Worm (Caenorhabditis elegans) whole organism, L2 larva: Measurements from ENCODE around the gene gpx-7.
A peak's percentile ranks its signal among the peaks of the same experiment; 100 is the strongest.

Experiments
- C34F6.9 ChIP-seq: fragments of 150-350 bp; optimal IDR thresholded peaks from 2 replicates; lab custom pipeline; 2014; ENCODE audit warnings: missing biosample characterization, missing genetic modification characterization
- F13H6.1 ChIP-seq: sonication (generic microtip); optimal IDR thresholded peaks from 2 replicates; lab custom pipeline; 2016; ENCODE audit warnings: missing genetic modification characterization, missing compliant biosample characterization
- R02D3.7 ChIP-seq: fragments of 150-350 bp; optimal IDR thresholded peaks from 2 replicates; lab custom pipeline; 2014; ENCODE audit warnings: missing biosample characterization, missing genetic modification characterization
- Y55F3AM.14 ChIP-seq: fragments of 200-800 bp; sonication (Bioruptor generic); optimal IDR thresholded peaks from 2 replicates; lab custom pipeline; 2018; ENCODE audit warnings: mild to moderate bottlenecking, missing genetic modification characterization, missing compliant biosample characterization
- ZK546.5 ChIP-seq: sonication (generic microtip); optimal IDR thresholded peaks from 2 replicates; lab custom pipeline; 2017; ENCODE audit warnings: missing biosample characterization, missing genetic modification characterization
- alr-1 ChIP-seq: fragments of 150-350 bp; optimal IDR thresholded peaks from 2 replicates; lab custom pipeline; 2014; ENCODE audit warnings: missing biosample characterization, missing genetic modification characterization
- aly-2 ChIP-seq: fragments of 150-350 bp; optimal IDR thresholded peaks from 2 replicates; lab custom pipeline; 2014; ENCODE audit warnings: missing biosample characterization, missing genetic modification characterization
- ama-1 ChIP-seq: fragments of 150-350 bp; optimal IDR thresholded peaks from 2 replicates; lab custom pipeline; 2018; ENCODE audit warnings: inconsistent platforms
- blmp-1 ChIP-seq: sonication (generic microtip); optimal IDR thresholded peaks from 2 replicates; lab custom pipeline; 2017; ENCODE audit warnings: missing genetic modification characterization, mild to moderate bottlenecking, missing compliant biosample characterization, antibody characterized with exemption, moderate library complexity; ENCODE audit not compliant: insufficient read depth
- ceh-16 ChIP-seq: fragments of 150-350 bp; optimal IDR thresholded peaks from 2 replicates; lab custom pipeline; 2014; ENCODE audit warnings: missing biosample characterization, missing genetic modification characterization
- ceh-82 ChIP-seq: fragments of 150-350 bp; optimal IDR thresholded peaks from 2 replicates; lab custom pipeline; 2014; ENCODE audit warnings: missing biosample characterization, missing genetic modification characterization
- crh-2 ChIP-seq: sonication (generic microtip); optimal IDR thresholded peaks from 2 replicates; lab custom pipeline; 2017; ENCODE audit warnings: missing biosample characterization, missing genetic modification characterization
- dmd-4 ChIP-seq: sonication (generic microtip); optimal IDR thresholded peaks from 2 replicates; lab custom pipeline; 2017; ENCODE audit warnings: missing biosample characterization, missing genetic modification characterization
- egl-27 ChIP-seq: sonication (generic microtip); optimal IDR thresholded peaks from 3 replicates; lab custom pipeline; 2017; ENCODE audit warnings: missing biosample characterization, missing genetic modification reagents, missing genetic modification characterization
- elt-1 ChIP-seq: fragments of 150-350 bp; optimal IDR thresholded peaks from 2 replicates; lab custom pipeline; 2014; ENCODE audit warnings: missing biosample characterization, missing genetic modification characterization
- elt-3 ChIP-seq: sonication (generic microtip); optimal IDR thresholded peaks from 2 replicates; lab custom pipeline; 2017; ENCODE audit warnings: missing biosample characterization, missing genetic modification characterization
- fos-1 ChIP-seq: fragments of 150-350 bp; optimal IDR thresholded peaks from 2 replicates; lab custom pipeline; 2014; ENCODE audit warnings: missing biosample characterization, missing genetic modification characterization
- gmeb-1 ChIP-seq: fragments of 150-350 bp; optimal IDR thresholded peaks from 2 replicates; lab custom pipeline; 2014; ENCODE audit warnings: missing biosample characterization, missing genetic modification characterization
- lin-11 ChIP-seq: fragments of 150-350 bp; sonication (generic microtip); optimal IDR thresholded peaks from 2 replicates; lab custom pipeline; 2014; ENCODE audit warnings: missing biosample characterization, missing genetic modification characterization, inconsistent platforms, mixed read lengths
- lin-13 ChIP-seq: fragments of 150-350 bp; optimal IDR thresholded peaks from 2 replicates; lab custom pipeline; 2014; ENCODE audit warnings: missing biosample characterization, missing genetic modification reagents, missing genetic modification characterization
- lin-39 ChIP-seq: fragments of 150-350 bp; optimal IDR thresholded peaks from 2 replicates; lab custom pipeline; 2014; ENCODE audit warnings: missing biosample characterization, missing genetic modification reagents, missing genetic modification characterization
- lsy-2 ChIP-seq, 2 experiments: fragments of 150-350 bp in 1 of 2; sonication (generic microtip) in 1 of 2; optimal IDR thresholded peaks; 2 replicates each; lab custom pipeline; 2014 to 2017; ENCODE audit warnings: missing biosample characterization in 2 of 2, missing genetic modification characterization in 2 of 2
- mab-5 ChIP-seq: fragments of 150-350 bp; optimal IDR thresholded peaks from 2 replicates; lab custom pipeline; 2014; ENCODE audit warnings: missing biosample characterization, missing genetic modification characterization
- mbf-1 ChIP-seq: sonication (generic microtip); optimal IDR thresholded peaks from 2 replicates; lab custom pipeline; 2017; ENCODE audit warnings: missing biosample characterization, missing genetic modification characterization
- mdl-1 ChIP-seq, 2 experiments: fragments of 150-350 bp in 1 of 2; sonication (generic microtip) in 1 of 2; optimal IDR thresholded peaks; 2 replicates each; lab custom pipeline; 2017; ENCODE audit warnings: missing biosample characterization in 2 of 2, missing genetic modification characterization in 2 of 2
- nhr-10 ChIP-seq: sonication (generic microtip); optimal IDR thresholded peaks from 2 replicates; lab custom pipeline; 2017; ENCODE audit warnings: missing biosample characterization, missing genetic modification characterization
- nhr-11 ChIP-seq: fragments of 150-350 bp; optimal IDR thresholded peaks from 2 replicates; lab custom pipeline; 2014; ENCODE audit warnings: missing biosample characterization, missing genetic modification characterization
- nhr-12 ChIP-seq: fragments of 150-350 bp; optimal IDR thresholded peaks from 2 replicates; lab custom pipeline; 2014; ENCODE audit warnings: missing biosample characterization, missing genetic modification characterization
- nhr-129 ChIP-seq: fragments of 150-350 bp; optimal IDR thresholded peaks from 2 replicates; lab custom pipeline; 2014; ENCODE audit warnings: missing biosample characterization, missing genetic modification characterization
- nhr-21 ChIP-seq: fragments of 150-350 bp; optimal IDR thresholded peaks from 2 replicates; lab custom pipeline; 2014; ENCODE audit warnings: missing biosample characterization, missing genetic modification characterization
- nhr-23 ChIP-seq: fragments of 150-350 bp; optimal IDR thresholded peaks from 2 replicates; lab custom pipeline; 2014; ENCODE audit warnings: missing biosample characterization, missing genetic modification reagents, missing genetic modification characterization
- nhr-237 ChIP-seq: fragments of 150-350 bp; optimal IDR thresholded peaks from 2 replicates; lab custom pipeline; 2014; ENCODE audit warnings: missing biosample characterization, missing genetic modification characterization
- nhr-25 ChIP-seq: fragments of 150-350 bp; sonication (generic microtip); optimal IDR thresholded peaks from 3 replicates; lab custom pipeline; 2014; ENCODE audit warnings: missing biosample characterization, missing genetic modification characterization
- nhr-6 ChIP-seq: fragments of 150-350 bp; optimal IDR thresholded peaks from 2 replicates; lab custom pipeline; 2014; ENCODE audit warnings: missing biosample characterization, missing genetic modification characterization
- nhr-77 ChIP-seq: fragments of 150-350 bp; optimal IDR thresholded peaks from 2 replicates; lab custom pipeline; 2014; ENCODE audit warnings: missing biosample characterization, missing genetic modification characterization
- peb-1 ChIP-seq: fragments of 150-350 bp; optimal IDR thresholded peaks from 2 replicates; lab custom pipeline; 2014; ENCODE audit warnings: missing biosample characterization, missing genetic modification characterization
- sem-4 ChIP-seq: fragments of 150-350 bp; optimal IDR thresholded peaks from 2 replicates; lab custom pipeline; 2014; ENCODE audit warnings: missing biosample characterization, missing genetic modification reagents, missing genetic modification characterization
- skn-1 ChIP-seq: sonication (generic microtip); optimal IDR thresholded peaks from 2 replicates; lab custom pipeline; 2017; ENCODE audit warnings: missing biosample characterization, missing genetic modification characterization
- sma-3 ChIP-seq: sonication (generic microtip); optimal IDR thresholded peaks from 2 replicates; lab custom pipeline; 2016; ENCODE audit warnings: missing genetic modification reagents, missing genetic modification characterization, missing compliant biosample characterization
- sma-9 ChIP-seq, 2 experiments: fragments of 150-350 bp in 1 of 2; sonication (generic microtip) in 1 of 2; optimal IDR thresholded peaks; 2 replicates each; lab custom pipeline; 2014 to 2016; ENCODE audit warnings: missing genetic modification characterization in 2 of 2, mild to moderate bottlenecking in 1 of 2, missing biosample characterization in 1 of 2, missing compliant biosample characterization in 1 of 2, missing genetic modification reagents in 1 of 2, moderate library complexity in 1 of 2
- snpc-4 ChIP-seq: fragments of 150-350 bp; optimal IDR thresholded peaks from 2 replicates; lab custom pipeline; 2014; ENCODE audit warnings: missing biosample characterization, missing genetic modification characterization
- unc-39 ChIP-seq: fragments of 150-350 bp; optimal IDR thresholded peaks from 2 replicates; lab custom pipeline; 2014; ENCODE audit warnings: missing biosample characterization, missing genetic modification characterization
- unc-55 ChIP-seq: fragments of 150-350 bp; sonication (generic microtip); optimal IDR thresholded peaks from 3 replicates; lab custom pipeline; 2014; ENCODE audit warnings: missing biosample characterization, missing genetic modification reagents, missing genetic modification characterization
- unc-62 ChIP-seq: fragments of 150-350 bp; optimal IDR thresholded peaks from 2 replicates; lab custom pipeline; 2014; ENCODE audit warnings: missing biosample characterization, missing genetic modification reagents, missing genetic modification characterization
- zag-1 ChIP-seq: fragments of 150-350 bp; optimal IDR thresholded peaks from 2 replicates; lab custom pipeline; 2014; ENCODE audit warnings: missing biosample characterization, missing genetic modification characterization
- ztf-1 ChIP-seq: fragments of 200-800 bp; sonication (Bioruptor generic); conservative IDR thresholded peaks from 2 replicates; pipeline ENCODE4 v1.3.6; 2022; ENCODE audit warnings: missing genetic modification characterization, missing compliant biosample characterization
- ztf-11 ChIP-seq: sonication (generic microtip); optimal IDR thresholded peaks from 2 replicates; lab custom pipeline; 2017; ENCODE audit warnings: missing biosample characterization, missing genetic modification characterization
- ztf-4 ChIP-seq: fragments of 150-350 bp; optimal IDR thresholded peaks from 2 replicates; lab custom pipeline; 2014; ENCODE audit warnings: missing biosample characterization, missing genetic modification characterization

Gene gpx-7

DNA sequence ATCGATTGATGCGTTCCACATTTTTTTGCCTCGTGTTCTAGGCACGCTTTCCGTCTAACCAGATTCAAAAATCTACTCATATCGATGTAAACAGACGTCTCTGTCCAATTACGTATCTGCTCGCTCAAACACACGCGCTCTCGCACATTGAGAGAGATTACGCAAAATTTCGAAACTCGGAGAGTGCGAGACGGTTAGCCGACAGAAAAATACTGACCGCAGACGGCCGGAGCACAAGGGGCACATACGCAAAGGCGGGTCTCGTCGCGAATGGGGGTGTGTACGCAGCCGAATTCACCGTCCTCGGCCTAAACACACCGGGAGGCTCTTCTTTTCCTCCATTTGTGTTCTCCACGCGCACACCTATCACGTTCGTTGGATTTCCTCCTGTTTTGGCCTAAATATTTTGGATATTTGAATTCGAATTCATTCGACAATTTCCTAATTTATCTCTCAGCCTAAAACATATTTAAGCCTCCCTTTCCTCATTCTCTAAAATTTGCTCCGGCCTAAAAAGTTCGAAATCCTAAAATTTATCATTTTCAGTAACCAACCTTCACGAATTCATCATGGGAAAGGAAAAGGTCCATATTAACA is 23.6 kb upstream of the gpx-7 start, which contains the start of gene eef-1A.2:
TSS of gene eef-1A.2 (plus strand) at position 547 of the 597 bp plus-strand sequence.
- TF ChIP-seq F13H6.1 (tag; lab: Kevin White, UChicago): peak; percentile 95
- TF ChIP-seq blmp-1 (tag; lab: Kevin White, UChicago): peak; percentile 76
- peak; percentile 95 for TF ChIP-seq sma-9 (GFP tag; optimal IDR thresholded peaks at IDR 0.05; lab: Kevin White, UChicago)
- no peak for TF ChIP-seq sma-9 (tag; optimal IDR thresholded peaks at IDR 0.05; lab: Kevin White, UChicago)
- TF ChIP-seq elt-1 (tag; lab: Kevin White, UChicago): no peak
- TF ChIP-seq dmd-4 (tag; lab: Kevin White, UChicago): no peak
- peak; percentile 85 for TF ChIP-seq ama-1 (lab: Kevin White, UChicago)
- peak; percentile 44 for TF ChIP-seq ZK546.5 (tag; lab: Kevin White, UChicago)
- TF ChIP-seq unc-39 (tag; lab: Kevin White, UChicago): no peak
- TF ChIP-seq sma-3 (GFP tag; lab: Kevin White, UChicago): peak; percentile 96
- peak; percentile 87 for TF ChIP-seq ztf-4 (tag; lab: Kevin White, UChicago)
- peak; percentile 96 for TF ChIP-seq egl-27 (tag; lab: Kevin White, UChicago)
- peak; percentile 90 for TF ChIP-seq sem-4 (tag; lab: Kevin White, UChicago)
- peak; percentile 87 to 98 for TF ChIP-seq mdl-1 (tag; optimal IDR thresholded peaks at IDR 0.05; lab: Kevin White, UChicago)
- TF ChIP-seq lin-11 (tag; lab: Kevin White, UChicago): peak; percentile 99
- no peak for TF ChIP-seq R02D3.7 (tag; lab: Kevin White, UChicago)
- TF ChIP-seq nhr-237 (tag; lab: Kevin White, UChicago): no peak
- peak; percentile 100 for TF ChIP-seq C34F6.9 (tag; lab: Kevin White, UChicago)
- peak; percentile 89 for TF ChIP-seq alr-1 (tag; lab: Kevin White, UChicago)
- peak; percentile 100 for TF ChIP-seq nhr-129
- no peak for TF ChIP-seq ztf-11 (tag; lab: Kevin White, UChicago)
- TF ChIP-seq lin-39 (tag; lab: Kevin White, UChicago): no peak
- peak; percentile 66 for TF ChIP-seq nhr-10 (tag; lab: Kevin White, UChicago)
- no peak for TF ChIP-seq ztf-1
- peak; percentile 90 for TF ChIP-seq Y55F3AM.14 (GFP tag; lab: Kevin White, UChicago)
- peak; percentile 34 for TF ChIP-seq nhr-77 (tag; lab: Kevin White, UChicago)
- peak; percentile 96 for TF ChIP-seq nhr-21 (tag; lab: Kevin White, UChicago)
- peak; percentile 91 for TF ChIP-seq nhr-25
- no peak for TF ChIP-seq nhr-12
- peak; percentile 96 for TF ChIP-seq zag-1 (tag; lab: Kevin White, UChicago)
- TF ChIP-seq skn-1: no peak
- TF ChIP-seq unc-62 (GFP tag; lab: Kevin White, UChicago): peak; percentile 23
- TF ChIP-seq nhr-23: no peak
- peak; percentile 67 for TF ChIP-seq snpc-4 (tag; lab: Kevin White, UChicago)
- peak; percentile 83 to 92 for TF ChIP-seq lsy-2 (tag; optimal IDR thresholded peaks at IDR 0.05; lab: Kevin White, UChicago)
- peak; percentile 94 for TF ChIP-seq lin-13 (GFP tag; lab: Kevin White, UChicago)
- no peak for TF ChIP-seq mbf-1 (tag; lab: Kevin White, UChicago)
- TF ChIP-seq aly-2 (tag; lab: Kevin White, UChicago): no peak
- TF ChIP-seq ceh-16 (tag; lab: Kevin White, UChicago): peak; percentile 85
- no peak for TF ChIP-seq nhr-11 (tag; lab: Kevin White, UChicago)
- peak; percentile 87 for TF ChIP-seq nhr-6 (tag; lab: Kevin White, UChicago)
- peak; percentile 78 for TF ChIP-seq gmeb-1
- TF ChIP-seq crh-2 (tag; lab: Kevin White, UChicago): peak; percentile 97
- TF ChIP-seq peb-1 (tag; lab: Kevin White, UChicago): no peak
- TF ChIP-seq unc-55: peak; percentile 93
- TF ChIP-seq mab-5 (tag; lab: Kevin White, UChicago): peak; percentile 60
- TF ChIP-seq ceh-82: peak; percentile 88
- TF ChIP-seq fos-1: peak; percentile 81
- TF ChIP-seq elt-3 (tag; lab: Kevin White, UChicago): no peak
